Worm (Caenorhabditis elegans): Measurements from ENCODE around the gene men-1.

DNA sequence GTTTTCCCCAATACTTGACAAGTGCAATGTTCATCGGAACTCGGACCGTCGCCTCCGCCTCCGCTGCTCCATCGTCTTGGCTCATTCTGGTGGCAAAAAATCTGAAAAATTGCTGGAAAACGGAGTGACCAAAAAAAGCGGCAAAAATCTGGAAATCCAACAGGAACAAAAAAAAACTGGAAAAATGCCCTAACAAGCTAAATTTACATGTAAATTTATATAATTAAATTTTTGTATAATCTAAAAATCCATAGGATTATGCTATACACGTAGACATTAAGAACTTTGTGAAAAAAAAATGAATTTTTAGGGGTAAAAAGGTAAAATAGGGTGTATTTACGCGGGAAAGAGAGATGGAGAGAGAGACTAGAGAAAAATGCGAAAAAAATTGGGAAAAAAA, 7.7 kb downstream of the men-1 start, which contains the start of gene Y48B6A.13:
- TF ChIP-seq ceh-91 (GFP tag; IDR thresholded peaks at IDR 0.05) (no peak), ztf-22 (GFP tag; optimal IDR thresholded peaks at IDR 0.05) (no peak), F52B5.7 (tag; optimal IDR thresholded peaks at IDR 0.05) (no peak), ceh-40 (GFP tag; IDR thresholded peaks at IDR 0.05) (no peak), unc-62 (GFP tag; optimal IDR thresholded peaks at IDR 0.05) (no peak), F57C9.4 (tag; optimal IDR thresholded peaks at IDR 0.05) (no peak)

Data from whole organism, young adult.